Worm (Caenorhabditis elegans): ENCODE data around the gene AH6.3.

ce11 chrII:9528480-9528879 is 9.6 kb downstream of the AH6.3 start, which contains the start of gene sra-2:
- TF ChIP-seq snpc-4 (tag; optimal IDR thresholded peaks at IDR 0.05) (no peak), nhr-237 (tag; optimal IDR thresholded peaks at IDR 0.05) (no peak), flh-1 (GFP tag; optimal IDR thresholded peaks at IDR 0.05) (no peak), unc-39 (tag; optimal IDR thresholded peaks at IDR 0.05) (no peak), mep-1 (tag; optimal IDR thresholded peaks at IDR 0.05) (no peak), elt-1 (tag; optimal IDR thresholded peaks at IDR 0.05; ENCODE audit: borderline replicate concordance, insufficient read depth) (no peak), blmp-1 (tag; optimal IDR thresholded peaks at IDR 0.05) (no peak), unc-62 (GFP tag; optimal IDR thresholded peaks at IDR 0.05) (no peak)
